Fruit fly (Drosophila melanogaster): ENCODE data around the gene Msh6.

dm6 chr3L:15180816-15181215 is 22.5 kb upstream of the Msh6 start:
- TF ChIP-seq CG6808 (GFP tag; optimal IDR thresholded peaks at IDR 0.05): peak; percentile 42
- TF ChIP-seq CG11762 (GFP tag; optimal IDR thresholded peaks at IDR 0.05; ENCODE audit: insufficient read depth): peak; percentile 4
- no peak for TF ChIP-seq CG11294 (GFP tag; IDR thresholded peaks at IDR 0.05)
- TF ChIP-seq spab (GFP tag; optimal IDR thresholded peaks at IDR 0.05): peak; percentile 62
- peak in 1 of 2 experiments; percentile 44 for TF ChIP-seq salr (GFP tag; optimal IDR thresholded peaks at IDR 0.05)
- TF ChIP-seq net (GFP tag; optimal IDR thresholded peaks at IDR 0.05): peak; percentile 23
- TF ChIP-seq CG3032 (tag; optimal IDR thresholded peaks at IDR 0.05): peak; percentile 71
- TF ChIP-seq fd59A (GFP tag; optimal IDR thresholded peaks at IDR 0.05): peak; percentile 27
- no peak for TF ChIP-seq Gug (GFP tag; IDR thresholded peaks at IDR 0.05)
